Fruit fly (Drosophila melanogaster): ENCODE measurements around the gene CG13737.

Gene CG13737

dm6 chr3L:13865484-13865883 lies 13.3 kb upstream of the CG13737 start:
- TF ChIP-seq Deaf1 (tag; optimal IDR thresholded peaks at IDR 0.05), result peak; percentile 2
- no peak for TF ChIP-seq Mrtf (GFP tag; IDR thresholded peaks at IDR 0.05)
- TF ChIP-seq CG34422 (GFP tag; IDR thresholded peaks at IDR 0.05), result no peak
- TF ChIP-seq Stat92E (GFP tag; optimal IDR thresholded peaks at IDR 0.05), result no peak
- peak; percentile 54 for TF ChIP-seq YL-1 (GFP tag; optimal IDR thresholded peaks at IDR 0.05)
- TF ChIP-seq hkb (optimal IDR thresholded peaks at IDR 0.05), result no peak
- TF ChIP-seq hkb (GFP tag; IDR thresholded peaks at IDR 0.05), result peak; percentile 36; the same call in 1 of the 2 replicates
- peak; percentile 63 for TF ChIP-seq Bdp1 (GFP tag; optimal IDR thresholded peaks at IDR 0.05)
- peak; percentile 19 for TF ChIP-seq caup (GFP tag; optimal IDR thresholded peaks at IDR 0.05; ENCODE audit: severe bottlenecking)
- no peak for TF ChIP-seq ttk (GFP tag; IDR thresholded peaks at IDR 0.05)
- peak; percentile 59 for TF ChIP-seq Jarid2 (GFP tag; optimal IDR thresholded peaks at IDR 0.05)
- peak; percentile 41; the same call in 1 of the 2 replicates for TF ChIP-seq CG11696 (GFP tag; IDR thresholded peaks at IDR 0.05)
- TF ChIP-seq Hmx (GFP tag; optimal IDR thresholded peaks at IDR 0.05), result no peak
- TF ChIP-seq scrt (GFP tag; optimal IDR thresholded peaks at IDR 0.05), result peak; percentile 6
- peak; percentile 55 for TF ChIP-seq eyg (GFP tag; optimal IDR thresholded peaks at IDR 0.05)
- TF ChIP-seq HHEX (GFP tag; optimal IDR thresholded peaks at IDR 0.05), result peak; percentile 77
- TF ChIP-seq CG18262 (tag; optimal IDR thresholded peaks at IDR 0.05), result peak; percentile 78
- peak; percentile 66 for TF ChIP-seq CG1602 (GFP tag; optimal IDR thresholded peaks at IDR 0.05)
- peak; percentile 15 for TF ChIP-seq MESR4 (GFP tag; optimal IDR thresholded peaks at IDR 0.05)
- no peak for TF ChIP-seq gce (GFP tag; IDR thresholded peaks at IDR 0.05)
- no peak for TF ChIP-seq pho (GFP tag; optimal IDR thresholded peaks at IDR 0.05)
- TF ChIP-seq CG10431 (GFP tag; optimal IDR thresholded peaks at IDR 0.05), result peak; percentile 76
- TF ChIP-seq CG6654 (GFP tag; optimal IDR thresholded peaks at IDR 0.05), result peak; percentile 47
- peak; percentile 28 for TF ChIP-seq cwo (GFP tag; optimal IDR thresholded peaks at IDR 0.05)
- TF ChIP-seq HmgZ (tag; optimal IDR thresholded peaks at IDR 0.05), result peak; percentile 54
- no peak for TF ChIP-seq Ets97D (GFP tag; optimal IDR thresholded peaks at IDR 0.05)
- peak; percentile 20; the same call in 1 of the 2 replicates for TF ChIP-seq stc (GFP tag; IDR thresholded peaks at IDR 0.05)
- no peak for TF ChIP-seq GATAe (GFP tag; conservative IDR thresholded peaks at IDR 0.05)
- no peak for TF ChIP-seq Neu2 (GFP tag; optimal IDR thresholded peaks at IDR 0.05; ENCODE audit: borderline replicate concordance)
- peak; percentile 45; the same call in 1 of the 2 replicates for TF ChIP-seq CG4360 (GFP tag; IDR thresholded peaks at IDR 0.05)
- TF ChIP-seq dmrt99B (tag; optimal IDR thresholded peaks at IDR 0.05), result peak; percentile 75
- TF ChIP-seq Hsf (GFP tag; optimal IDR thresholded peaks at IDR 0.05), result peak; percentile 31
- no peak for TF ChIP-seq hb (GFP tag; IDR thresholded peaks at IDR 0.05; ENCODE audit: partially characterized antibody)
- peak; percentile 40 for TF ChIP-seq pb (GFP tag; optimal IDR thresholded peaks at IDR 0.05)
- TF ChIP-seq CG15073 (GFP tag; optimal IDR thresholded peaks at IDR 0.05), result no peak
- TF ChIP-seq Rfx (GFP tag; IDR thresholded peaks at IDR 0.05), result no peak
- no peak for TF ChIP-seq H15 (GFP tag; IDR thresholded peaks at IDR 0.05)
- TF ChIP-seq dpn (GFP tag; optimal IDR thresholded peaks at IDR 0.05), result peak in 1 of 2 experiments; percentile 2
- peak; percentile 65 for TF ChIP-seq fd96Cb (tag; optimal IDR thresholded peaks at IDR 0.05)
- no peak for TF ChIP-seq chn (GFP tag; optimal IDR thresholded peaks at IDR 0.05)
- peak; percentile 92 for TF ChIP-seq fd64A (GFP tag; optimal IDR thresholded peaks at IDR 0.05)
- peak; percentile 31 for TF ChIP-seq ems (GFP tag; optimal IDR thresholded peaks at IDR 0.05)
- TF ChIP-seq CG15514 (GFP tag; optimal IDR thresholded peaks at IDR 0.05), result no peak
- no peak for TF ChIP-seq Opbp (GFP tag; IDR thresholded peaks at IDR 0.05; ENCODE audit: partially characterized antibody)
- no peak for TF ChIP-seq so (GFP tag; IDR thresholded peaks at IDR 0.05)
- TF ChIP-seq dysf (GFP tag; IDR thresholded peaks at IDR 0.05), result no peak
- no peak for TF ChIP-seq chinmo (GFP tag; IDR thresholded peaks at IDR 0.05; ENCODE audit: partially characterized antibody)
- TF ChIP-seq grn (GFP tag; optimal IDR thresholded peaks at IDR 0.05), result peak; percentile 76
- no peak for TF ChIP-seq CG10366 (GFP tag; IDR thresholded peaks at IDR 0.05)
- TF ChIP-seq CG10565 (GFP tag; optimal IDR thresholded peaks at IDR 0.05), result no peak
- peak; percentile 63 for TF ChIP-seq Camta (GFP tag; optimal IDR thresholded peaks at IDR 0.05)
